Fruit fly (Drosophila melanogaster): ENCODE results near the gene CG13599.

CG13599 gene

DNA sequence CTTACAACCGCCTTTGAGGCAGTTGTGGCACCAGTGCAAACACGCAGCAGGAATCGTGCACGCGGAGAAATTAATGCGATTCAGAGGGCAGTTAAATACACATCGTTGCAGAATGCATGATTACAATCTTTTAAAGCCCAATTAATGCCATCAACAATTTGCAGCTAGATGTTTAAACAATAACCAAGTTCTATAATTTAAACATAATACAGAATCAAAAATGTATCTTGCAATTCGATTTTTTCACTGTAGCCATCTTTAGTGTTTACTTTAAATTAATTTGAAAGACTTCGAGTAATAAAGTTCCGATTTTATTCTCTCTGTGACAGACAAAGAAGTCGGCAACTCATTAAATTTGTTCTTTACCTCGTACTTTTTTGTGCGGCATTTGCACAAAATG lies 15.5 kb upstream of the CG13599 start (continued):
- TF ChIP-seq CG1603 (tag; optimal IDR thresholded peaks at IDR 0.05), result peak; percentile 1
- TF ChIP-seq Sox102F (GFP tag; optimal IDR thresholded peaks at IDR 0.05), result peak; percentile 40
- peak; percentile 27 to 74 for TF ChIP-seq bsh (GFP tag; optimal IDR thresholded peaks at IDR 0.05)
- no peak for TF ChIP-seq tio (GFP tag; optimal IDR thresholded peaks at IDR 0.05)
- TF ChIP-seq unpg (GFP tag; optimal IDR thresholded peaks at IDR 0.05), result peak; percentile 3
- peak; percentile 62 for TF ChIP-seq nom (GFP tag; optimal IDR thresholded peaks at IDR 0.05)
- peak; percentile 20 for TF ChIP-seq Blimp-1 (GFP tag; optimal IDR thresholded peaks at IDR 0.05)
- no peak for TF ChIP-seq CG4424 (GFP tag; optimal IDR thresholded peaks at IDR 0.05)
- TF ChIP-seq Xrp1 (GFP tag; IDR thresholded peaks at IDR 0.05), result 0 out of 2 replicates have a peak, but pooled peaks have one; percentile 13
- TF ChIP-seq CG2712 (tag; optimal IDR thresholded peaks at IDR 0.05), result peak; percentile 7
- TF ChIP-seq HLH3B (GFP tag; IDR thresholded peaks at IDR 0.05), result 0 out of 2 replicates have a peak, but pooled peaks have one; percentile 5

DNA sequence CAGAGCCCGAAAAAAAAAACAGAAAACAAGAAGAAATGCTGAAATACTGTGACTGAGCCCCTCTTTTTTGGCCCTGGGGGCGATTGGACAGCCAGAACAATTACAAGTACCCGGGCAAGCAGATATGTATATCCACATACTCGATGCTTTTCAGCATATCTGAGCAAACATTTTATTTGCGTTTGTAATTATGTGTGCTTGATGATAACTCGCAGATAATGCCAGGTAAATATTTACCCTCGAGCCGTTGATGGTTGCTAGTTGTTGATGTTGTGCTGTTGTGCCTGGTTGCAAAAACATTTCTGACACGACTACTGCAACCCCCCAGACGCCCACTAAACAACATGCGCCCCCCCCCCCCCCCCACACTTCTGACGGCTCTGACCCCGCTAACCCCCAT lies 12.1 kb upstream of the CG13599 start:
- TF ChIP-seq CG6791 (GFP tag; IDR thresholded peaks at IDR 0.05; ENCODE audit: partially characterized antibody), result no peak
- TF ChIP-seq CG15514 (GFP tag; optimal IDR thresholded peaks at IDR 0.05), result peak; percentile 66
- peak; percentile 3 for TF ChIP-seq CG13775 (GFP tag; optimal IDR thresholded peaks at IDR 0.05)
- TF ChIP-seq gcm (GFP tag; optimal IDR thresholded peaks at IDR 0.05), result peak; percentile 0
- TF ChIP-seq CG4360 (GFP tag; IDR thresholded peaks at IDR 0.05), result peak; percentile 15; the same call in 1 of the 2 replicates
- peak; percentile 88 for TF ChIP-seq CG13296 (GFP tag; optimal IDR thresholded peaks at IDR 0.05)
- TF ChIP-seq CG9215 (GFP tag; IDR thresholded peaks at IDR 0.05), result no peak
- peak; percentile 30 for TF ChIP-seq CG4328 (GFP tag; optimal IDR thresholded peaks at IDR 0.05)
- TF ChIP-seq eve (GFP tag; optimal IDR thresholded peaks at IDR 0.05), result no peak
- TF ChIP-seq psq (GFP tag; optimal IDR thresholded peaks at IDR 0.05), result no peak
- TF ChIP-seq CG11093 (GFP tag; IDR thresholded peaks at IDR 0.05), result no peak
- TF ChIP-seq Atf6 (GFP tag; IDR thresholded peaks at IDR 0.05), result peak; percentile 39; the same call in 1 of the 2 replicates
- TF ChIP-seq unc-4 (GFP tag; IDR thresholded peaks at IDR 0.05; ENCODE audit: partially characterized antibody), result no peak
- TF ChIP-seq so (GFP tag; IDR thresholded peaks at IDR 0.05), result peak; percentile 39; the same call in 2 of the 3 replicates
- TF ChIP-seq CG33213 (GFP tag; optimal IDR thresholded peaks at IDR 0.05), result no peak
- peak; percentile 28 for TF ChIP-seq bcd (GFP tag; optimal IDR thresholded peaks at IDR 0.05)
- TF ChIP-seq CG6689 (GFP tag; IDR thresholded peaks at IDR 0.05), result no peak
- TF ChIP-seq CG9437 (GFP tag; optimal IDR thresholded peaks at IDR 0.05), result no peak
- TF ChIP-seq bigmax (GFP tag; optimal IDR thresholded peaks at IDR 0.05), result peak; percentile 37
- TF ChIP-seq CG7987 (GFP tag; optimal IDR thresholded peaks at IDR 0.05), result peak; percentile 80
- no peak for TF ChIP-seq sc (optimal IDR thresholded peaks at IDR 0.05)
- no peak for TF ChIP-seq sc (GFP tag; optimal IDR thresholded peaks at IDR 0.05)
- peak; percentile 29 for TF ChIP-seq CG7556 (GFP tag; optimal IDR thresholded peaks at IDR 0.05)
- no peak for TF ChIP-seq fd102C (GFP tag; optimal IDR thresholded peaks at IDR 0.05)
- peak; percentile 67; the same call in 1 of the 2 replicates for TF ChIP-seq CG14014 (GFP tag; IDR thresholded peaks at IDR 0.05)
- peak; percentile 31; the same call in 1 of the 2 replicates for TF ChIP-seq ranshi (GFP tag; IDR thresholded peaks at IDR 0.05)
- peak; percentile 24; the same call in 1 of the 3 replicates for TF ChIP-seq dysf (GFP tag; IDR thresholded peaks at IDR 0.05)
- no peak for TF ChIP-seq CG7963 (GFP tag; IDR thresholded peaks at IDR 0.05; ENCODE audit: partially characterized antibody)
- peak; percentile 65 for TF ChIP-seq tap (tag; optimal IDR thresholded peaks at IDR 0.05)
- no peak for TF ChIP-seq knrl (GFP tag; IDR thresholded peaks at IDR 0.05; ENCODE audit: partially characterized antibody)
- TF ChIP-seq dpn (GFP tag; optimal IDR thresholded peaks at IDR 0.05), result peak in 1 of 2 experiments; percentile 1
- peak; percentile 61 for TF ChIP-seq Meics (GFP tag; optimal IDR thresholded peaks at IDR 0.05)
- TF ChIP-seq Nf-YA (GFP tag; IDR thresholded peaks at IDR 0.05), result 0 out of 2 replicates have a peak, but pooled peaks have one; percentile 37
- TF ChIP-seq odd (GFP tag; optimal IDR thresholded peaks at IDR 0.05), result peak; percentile 78
- TF ChIP-seq CG3847 (GFP tag; IDR thresholded peaks at IDR 0.05), result no peak
- no peak for TF ChIP-seq CG12391 (tag; optimal IDR thresholded peaks at IDR 0.05)
- no peak for TF ChIP-seq Oli (tag; optimal IDR thresholded peaks at IDR 0.05)
- peak; percentile 55 for TF ChIP-seq kah (GFP tag; optimal IDR thresholded peaks at IDR 0.05)
